Fruit fly (Drosophila melanogaster) whole organism, adult: ENCODE data around the gene CG43915.

Experiments used
- CG7101 ChIP-seq: fragments of 200-800 bp; sonication (Bioruptor generic); optimal IDR thresholded peaks from 2 replicates; lab custom pipeline; 2018; ENCODE audit warnings: missing biosample characterization, mild to moderate bottlenecking, missing genetic modification characterization, moderate library complexity
- bab1 ChIP-seq: fragments of 200-800 bp; sonication (Bioruptor generic); optimal IDR thresholded peaks from 3 replicates; lab custom pipeline; 2019; ENCODE audit warnings: missing biosample characterization, mild to moderate bottlenecking, missing genetic modification characterization, moderate library complexity
- cic ChIP-seq: fragments of 200-800 bp; sonication (Bioruptor generic); optimal IDR thresholded peaks from 2 replicates; lab custom pipeline; 2017; ENCODE audit warnings: missing biosample characterization, mild to moderate bottlenecking, missing genetic modification characterization, moderate library complexity

- TF ChIP-seq CG7101 (tag; lab: Kevin White, UChicago) (no peak), bab1 (no peak), cic (GFP tag; lab: Kevin White, UChicago) (no peak)
Measured at dm6 chr3L:3978762-3979516, 6.2 kb downstream of the CG43915 start.
